Fruit fly (Drosophila melanogaster): Measurements from ENCODE around the gene CG43248.

The CG43248 gene

DNA sequence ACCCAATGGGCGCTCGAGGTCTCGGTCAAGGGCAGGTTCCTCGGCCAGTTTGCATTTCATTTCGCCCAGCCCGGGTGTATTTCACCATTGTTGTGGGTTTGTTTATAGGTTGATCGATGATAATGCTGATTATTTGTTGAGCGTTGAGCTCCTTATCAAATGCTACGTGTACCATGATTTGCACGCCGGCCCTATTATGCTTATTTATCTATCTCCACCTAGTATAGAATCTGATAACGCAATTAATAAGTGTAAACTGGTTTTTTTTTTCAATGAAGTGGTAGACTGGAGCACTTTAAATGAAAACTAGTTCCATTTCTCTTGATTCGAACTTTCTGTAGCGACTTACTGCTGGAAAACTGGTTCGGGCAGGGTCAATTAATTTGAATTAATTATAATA lies 29.0 kb downstream of the CG43248 start:
- TF ChIP-seq Ets98B (GFP tag; IDR thresholded peaks at IDR 0.05) (no peak), CG10348 (GFP tag; IDR thresholded peaks at IDR 0.05) (no peak), Pif1A (GFP tag; optimal IDR thresholded peaks at IDR 0.05) (no peak), CG17806 (tag; optimal IDR thresholded peaks at IDR 0.05) (no peak), CG12605 (GFP tag; IDR thresholded peaks at IDR 0.05) (no peak), Snoo (tag; optimal IDR thresholded peaks at IDR 0.05) (no peak), CG15710 (tag; optimal IDR thresholded peaks at IDR 0.05) (no peak), Pif1B (GFP tag; optimal IDR thresholded peaks at IDR 0.05) (no peak), CG4496 (GFP tag; IDR thresholded peaks at IDR 0.05) (no peak), CG34367 (tag; optimal IDR thresholded peaks at IDR 0.05) (no peak), CG8301 (tag; optimal IDR thresholded peaks at IDR 0.05) (no peak), D1 (tag; optimal IDR thresholded peaks at IDR 0.05) (no peak), CG32121 (GFP tag; IDR thresholded peaks at IDR 0.05) (no peak), CG8159 (tag; optimal IDR thresholded peaks at IDR 0.05) (no peak), CG13204 (GFP tag; optimal IDR thresholded peaks at IDR 0.05) (no peak), rn (GFP tag; IDR thresholded peaks at IDR 0.05) (no peak), gl (tag; optimal IDR thresholded peaks at IDR 0.05) (no peak), CG14655 (GFP tag; optimal IDR thresholded peaks at IDR 0.05) (no peak)

DNA sequence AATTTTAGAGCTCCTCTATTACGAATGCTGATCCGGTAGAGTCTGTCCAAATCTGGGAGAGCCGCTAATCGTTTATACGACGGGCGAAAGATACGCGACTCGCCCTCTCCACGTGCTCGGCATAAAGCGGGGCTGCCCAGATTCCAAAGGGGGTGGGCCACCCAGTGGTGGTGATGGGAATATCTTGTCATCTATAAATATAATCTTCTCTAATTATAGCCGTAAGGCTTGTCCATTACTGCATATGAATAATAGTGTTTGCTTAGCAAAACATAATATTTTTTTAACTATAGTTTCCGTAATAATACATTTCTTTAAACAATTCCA lies 29.7 kb downstream of the CG43248 start:
- TF ChIP-seq CG34367 (tag; optimal IDR thresholded peaks at IDR 0.05): no peak

DNA sequence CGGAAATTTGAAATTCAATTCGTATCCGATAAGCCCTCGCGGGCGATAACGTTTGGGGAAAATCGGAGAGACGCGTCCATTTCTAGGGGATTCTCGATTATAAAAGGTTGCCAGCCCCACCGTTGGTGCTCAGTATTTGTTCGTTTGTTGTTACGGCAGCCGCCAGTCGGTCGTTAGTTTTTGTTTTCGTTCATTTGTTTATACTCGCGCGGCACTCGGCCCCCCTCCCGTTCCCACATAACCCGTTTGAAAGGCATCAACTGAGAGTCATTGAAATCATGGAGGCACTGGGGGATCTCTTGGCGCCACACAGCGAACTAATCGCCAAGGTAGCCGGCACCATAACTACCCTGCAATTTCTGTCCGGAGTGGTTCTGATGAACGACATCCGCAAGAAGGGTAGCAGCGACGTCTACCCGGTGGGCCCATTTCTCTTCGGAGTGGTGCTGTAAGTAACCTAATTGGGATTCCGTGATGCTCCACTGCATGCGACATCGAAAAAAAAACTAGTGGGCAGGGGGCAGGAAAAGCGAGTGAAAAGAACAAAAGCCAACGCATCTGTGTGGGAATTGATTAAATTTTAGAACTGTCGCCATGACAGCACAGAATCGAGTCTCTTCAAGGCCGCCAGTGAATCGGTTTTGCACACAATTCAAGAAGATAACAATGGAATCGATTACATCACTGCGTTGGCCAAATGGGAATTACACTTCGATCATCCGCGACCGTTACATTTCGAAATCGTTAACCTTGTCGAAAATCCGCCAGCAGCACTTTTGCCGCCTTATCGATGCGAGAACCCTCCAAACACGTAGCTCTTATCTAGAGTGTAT lies 30.2 kb downstream of the CG43248 start, which contains the start of gene CG7272:
Gene CG7272 (plus strand): TSS at position 126 of the 833 bp plus-strand sequence.
- TF ChIP-seq rn (GFP tag; IDR thresholded peaks at IDR 0.05) (no peak), CG4496 (GFP tag; IDR thresholded peaks at IDR 0.05) (peak; percentile 57; the same call in 2 of the 3 replicates), CG32121 (GFP tag; IDR thresholded peaks at IDR 0.05) (peak; percentile 49; the same call in 1 of the 2 replicates), Ets98B (GFP tag; IDR thresholded peaks at IDR 0.05) (peak; percentile 58; the same call in 1 of the 2 replicates), D1 (tag; optimal IDR thresholded peaks at IDR 0.05) (peak; percentile 0), CG17806 (tag; optimal IDR thresholded peaks at IDR 0.05) (no peak), CG9948 (tag; optimal IDR thresholded peaks at IDR 0.05) (no peak), CG10348 (GFP tag; IDR thresholded peaks at IDR 0.05) (no peak), CG8301 (tag; optimal IDR thresholded peaks at IDR 0.05) (peak; percentile 42), Pif1B (GFP tag; optimal IDR thresholded peaks at IDR 0.05) (no peak), Pif1A (GFP tag; optimal IDR thresholded peaks at IDR 0.05) (no peak), CG15710 (tag; optimal IDR thresholded peaks at IDR 0.05) (peak; percentile 3), fd96Ca (GFP tag; IDR thresholded peaks at IDR 0.05) (peak; percentile 60; the same call in 1 of the 3 replicates), CG14655 (GFP tag; optimal IDR thresholded peaks at IDR 0.05) (no peak), CG8159 (tag; optimal IDR thresholded peaks at IDR 0.05) (no peak), CG34367 (tag; optimal IDR thresholded peaks at IDR 0.05) (no peak), CG12605 (GFP tag; IDR thresholded peaks at IDR 0.05) (0 out of 2 replicates have a peak, but pooled peaks have one; percentile 25), CG13204 (GFP tag; optimal IDR thresholded peaks at IDR 0.05) (no peak), Snoo (tag; optimal IDR thresholded peaks at IDR 0.05) (no peak), gl (tag; optimal IDR thresholded peaks at IDR 0.05) (no peak), EcR (GFP tag; optimal IDR thresholded peaks at IDR 0.05) (peak; percentile 44)

DNA sequence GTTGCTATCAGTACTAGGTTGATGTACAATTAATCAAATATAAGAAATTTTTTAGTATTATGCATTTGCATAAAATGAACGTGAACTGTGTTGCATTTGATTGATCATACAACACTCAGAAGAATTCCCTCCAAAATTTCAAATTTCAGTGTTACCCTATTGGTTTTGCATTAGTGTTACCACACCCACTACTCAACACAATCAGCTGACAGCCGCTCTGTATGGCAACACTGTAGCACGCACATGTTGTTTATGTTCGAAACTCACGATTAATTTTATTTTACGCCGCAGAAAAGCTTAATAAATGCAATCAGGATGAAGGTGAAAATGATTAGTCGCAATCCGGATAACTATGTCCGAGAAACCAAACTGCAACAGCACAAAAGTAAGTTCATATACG lies 32.5 kb downstream of the CG43248 start, which contains the start of gene CG7275:
Gene CG7275 (plus strand): TSS at position 215 of the 400 bp plus-strand sequence.
- TF ChIP-seq gl (tag; optimal IDR thresholded peaks at IDR 0.05) (no peak), CG15710 (tag; optimal IDR thresholded peaks at IDR 0.05) (peak; percentile 7)

DNA sequence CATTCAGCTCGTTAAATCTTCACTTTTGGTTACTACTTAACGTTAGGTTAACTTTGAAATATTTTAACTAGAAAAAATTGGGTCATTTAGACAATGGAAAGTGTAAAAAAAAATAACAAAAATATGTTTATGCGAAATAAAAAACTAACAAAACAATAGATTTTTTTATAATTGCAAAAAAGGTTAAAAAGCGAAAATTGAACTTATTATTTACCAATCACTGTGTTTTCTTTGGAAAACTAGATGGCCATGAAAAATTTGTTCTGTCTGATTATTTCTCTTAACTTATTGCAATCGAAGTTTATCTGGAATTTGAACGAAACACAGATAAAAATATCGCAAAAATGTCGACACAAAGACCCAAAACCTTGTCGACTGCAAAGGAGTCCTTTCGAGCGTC lies 33.4 kb downstream of the CG43248 start, which contains the start of gene CG7276:
Gene CG7276 (plus strand): TSS at position 301 of the 400 bp plus-strand sequence.
- no peak for TF ChIP-seq Ets98B (GFP tag; IDR thresholded peaks at IDR 0.05)
- no peak for TF ChIP-seq CG17806 (tag; optimal IDR thresholded peaks at IDR 0.05)
- TF ChIP-seq CG12605 (GFP tag; IDR thresholded peaks at IDR 0.05): no peak

DNA sequence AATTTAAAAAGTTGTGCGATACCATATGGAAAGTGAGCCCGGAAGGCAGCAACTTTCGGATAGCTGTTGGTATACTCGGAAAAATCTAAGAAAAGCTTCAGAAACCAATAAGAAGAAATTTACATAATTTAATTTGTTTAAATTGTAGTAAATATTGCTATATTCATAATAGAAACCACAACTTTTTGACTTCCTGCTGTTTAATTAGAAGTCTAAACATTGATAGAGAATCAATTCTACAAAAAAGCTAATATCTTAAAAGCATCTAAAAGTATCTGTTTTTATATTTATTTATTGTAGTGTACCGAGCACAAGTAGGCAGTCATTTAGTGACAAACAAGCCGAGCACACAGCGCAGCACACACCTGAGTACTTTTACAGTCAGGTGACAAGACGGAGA lies 35.0 kb downstream of the CG43248 start, which contains the start of gene CG13455:
Gene CG13455 (plus strand): TSS at position 301 of the 400 bp plus-strand sequence.
- TF ChIP-seq CG13204 (GFP tag; optimal IDR thresholded peaks at IDR 0.05) (no peak), fd96Ca (GFP tag; IDR thresholded peaks at IDR 0.05) (no peak), Snoo (tag; optimal IDR thresholded peaks at IDR 0.05) (no peak), CG10348 (GFP tag; IDR thresholded peaks at IDR 0.05) (no peak), CG12605 (GFP tag; IDR thresholded peaks at IDR 0.05) (no peak), CG8159 (tag; optimal IDR thresholded peaks at IDR 0.05) (no peak), Pif1B (GFP tag; optimal IDR thresholded peaks at IDR 0.05) (no peak), rn (GFP tag; IDR thresholded peaks at IDR 0.05) (no peak), CG17806 (tag; optimal IDR thresholded peaks at IDR 0.05) (no peak), CG34367 (tag; optimal IDR thresholded peaks at IDR 0.05) (no peak), Ets98B (GFP tag; IDR thresholded peaks at IDR 0.05) (no peak)

DNA sequence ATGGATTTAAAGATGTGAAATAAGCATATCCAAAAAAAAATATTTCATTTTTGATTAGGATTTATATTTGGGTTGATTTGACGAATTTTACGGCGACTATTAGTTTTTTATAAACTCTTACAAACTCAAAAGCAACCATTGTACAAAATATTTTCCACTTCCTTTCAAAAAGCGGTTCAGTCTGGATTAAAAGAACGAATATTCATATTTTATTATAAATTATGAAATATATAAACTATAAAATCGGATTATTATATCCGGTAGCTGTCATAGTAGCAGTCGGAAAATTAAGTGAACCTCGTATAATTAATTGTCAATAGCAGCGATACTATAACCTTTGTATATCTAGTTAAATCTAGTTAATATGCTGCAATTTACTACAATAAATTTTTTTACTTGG lies 35.8 kb downstream of the CG43248 start, which contains the start of gene CG12355:
Gene CG12355 (minus strand): TSS at position 101 of the 400 bp plus-strand sequence.
- TF ChIP-seq CG15710 (tag; optimal IDR thresholded peaks at IDR 0.05) (no peak), CG13204 (GFP tag; optimal IDR thresholded peaks at IDR 0.05) (no peak)
